Worm (Caenorhabditis elegans) whole organism, young adult: ENCODE measurements around the gene W02H5.2.

Experiments
- akir-1 ChIP-seq: fragments of 200-800 bp; sonication (Bioruptor generic); optimal IDR thresholded peaks from 2 replicates; lab custom pipeline; 2018; ENCODE audit warnings: mild to moderate bottlenecking, missing genetic modification characterization, moderate library complexity, missing compliant biosample characterization
- gei-17 ChIP-seq: fragments of 200-800 bp; sonication (Bioruptor generic); optimal IDR thresholded peaks from 2 replicates; lab custom pipeline; 2018; ENCODE audit warnings: mild to moderate bottlenecking, missing genetic modification characterization, missing compliant biosample characterization
- madf-10 ChIP-seq: sonication (generic microtip); optimal IDR thresholded peaks from 2 replicates; lab custom pipeline; 2016; ENCODE audit warnings: mild to moderate bottlenecking, missing genetic modification characterization, missing compliant biosample characterization
- madf-6 ChIP-seq: fragments of 200-800 bp; sonication (Bioruptor generic); IDR thresholded peaks from 2 replicates; pipeline ENCODE4 v1.3.6; 2022; ENCODE audit warnings: missing genetic modification reagents, missing genetic modification characterization, missing compliant biosample characterization
- nhr-90 ChIP-seq: sonication (generic microtip); optimal IDR thresholded peaks from 2 replicates; lab custom pipeline; 2016; ENCODE audit warnings: missing genotype, mild to moderate bottlenecking, missing genetic modification characterization, missing compliant biosample characterization

ce11 chrV:2657682-2658081 is 18.5 kb downstream of the W02H5.2 start:
- TF ChIP-seq madf-6 (GFP tag; lab: Robert Waterston, UW) (no peak), madf-10 (tag; lab: Kevin White, UChicago) (no peak), gei-17 (no peak), akir-1 (GFP tag; lab: Kevin White, UChicago) (no peak), nhr-90 (no peak)
